Worm (Caenorhabditis elegans) whole organism, early embryonic: Measurements from ENCODE around the gene lin-5.

Experiments
- B0310.2 ChIP-seq: sonication (generic microtip); optimal IDR thresholded peaks from 2 replicates; lab custom pipeline; 2016; ENCODE audit warnings: mild to moderate bottlenecking, missing genetic modification characterization, missing compliant biosample characterization
- aly-1 ChIP-seq: sonication (generic microtip); optimal IDR thresholded peaks from 2 replicates; lab custom pipeline; 2016; ENCODE audit warnings: missing genetic modification characterization, missing compliant biosample characterization
- ama-1 ChIP-seq: fragments of 150-350 bp; optimal IDR thresholded peaks from 2 replicates; lab custom pipeline; 2014
- ceh-13 ChIP-seq: fragments of 200-800 bp; sonication (Bioruptor generic); optimal IDR thresholded peaks from 2 replicates; lab custom pipeline; 2018; ENCODE audit warnings: mild to moderate bottlenecking, missing genetic modification characterization, missing compliant biosample characterization
- ceh-36 ChIP-seq: sonication (generic microtip); optimal IDR thresholded peaks from 2 replicates; lab custom pipeline; 2016; ENCODE audit warnings: missing genetic modification characterization, inconsistent platforms, missing compliant biosample characterization
- ets-7 ChIP-seq: sonication (generic microtip); optimal IDR thresholded peaks from 2 replicates; lab custom pipeline; 2016; ENCODE audit warnings: missing genotype, missing genetic modification characterization, missing compliant biosample characterization
- flt-1 ChIP-seq: fragments of 200-800 bp; sonication (Bioruptor generic); IDR thresholded peaks from 2 replicates; pipeline ENCODE4 v1.3.6; 2022; ENCODE audit warnings: missing genetic modification characterization, missing compliant biosample characterization
- hmbx-1 ChIP-seq: sonication (generic microtip); optimal IDR thresholded peaks from 2 replicates; lab custom pipeline; 2016; ENCODE audit warnings: mild to moderate bottlenecking, missing genetic modification characterization, missing compliant biosample characterization
- hmg-4 ChIP-seq: fragments of 200-800 bp; sonication (Bioruptor generic); optimal IDR thresholded peaks from 2 replicates; lab custom pipeline; 2018; ENCODE audit warnings: mild to moderate bottlenecking, missing genetic modification characterization, missing compliant biosample characterization
- hnd-1 ChIP-seq: sonication (generic microtip); optimal IDR thresholded peaks from 2 replicates; lab custom pipeline; 2016; ENCODE audit warnings: missing genetic modification characterization, missing compliant biosample characterization
- pes-1 ChIP-seq: fragments of 200-800 bp; sonication (Bioruptor generic); IDR thresholded peaks from 2 replicates; pipeline ENCODE4 v1.3.6; 2022; ENCODE audit warnings: missing genetic modification reagents, missing genetic modification characterization, missing compliant biosample characterization
- tbx-11 ChIP-seq: fragments of 200-800 bp; sonication (Bioruptor generic); IDR thresholded peaks from 2 replicates; pipeline ENCODE4 v1.3.6; 2022; ENCODE audit warnings: missing genetic modification characterization, missing compliant biosample characterization
- tbx-37 ChIP-seq: fragments of 200-800 bp; sonication (Bioruptor generic); conservative IDR thresholded peaks from 2 replicates; pipeline ENCODE4 v1.3.6; 2022; ENCODE audit warnings: missing genetic modification reagents, missing genetic modification characterization, missing compliant biosample characterization
- tra-4 ChIP-seq: sonication (generic microtip); optimal IDR thresholded peaks from 2 replicates; lab custom pipeline; 2017; ENCODE audit warnings: missing genetic modification characterization, missing compliant biosample characterization

- TF ChIP-seq aly-1 (tag; lab: Kevin White, UChicago) (no peak), flt-1 (GFP tag; lab: Robert Waterston, UW) (no peak), ceh-36 (tag; lab: Kevin White, UChicago) (no peak), tbx-11 (GFP tag; lab: Robert Waterston, UW) (no peak), B0310.2 (tag; lab: Kevin White, UChicago) (no peak), tbx-37 (GFP tag; lab: Robert Waterston, UW) (no peak), ama-1 (lab: Kevin White, UChicago) (no peak), ceh-13 (GFP tag; lab: Kevin White, UChicago) (no peak), hnd-1 (tag; lab: Kevin White, UChicago) (no peak), ets-7 (tag; lab: Kevin White, UChicago) (no peak), hmg-4 (GFP tag; lab: Kevin White, UChicago) (no peak), hmbx-1 (tag; lab: Kevin White, UChicago) (no peak), tra-4 (tag; lab: Kevin White, UChicago) (no peak), pes-1 (GFP tag; lab: Robert Waterston, UW) (no peak)
Observed at ce11 chrII:7884898-7885297, 24.5 kb downstream of the lin-5 start.
